Worm (Caenorhabditis elegans) whole organism, L1 larva: ENCODE results near the gene T24H10.4.

ENCODE experiments used
- C16A3.4 ChIP-seq: fragments of 150-350 bp; optimal IDR thresholded peaks from 2 replicates; lab custom pipeline; 2014; ENCODE audit warnings: missing biosample characterization, missing genetic modification characterization
- F16B12.6 ChIP-seq: fragments of 150-350 bp; optimal IDR thresholded peaks from 2 replicates; lab custom pipeline; 2014; ENCODE audit warnings: missing biosample characterization, missing genetic modification characterization
- Y116A8C.19 ChIP-seq: sonication (generic microtip); optimal IDR thresholded peaks from 2 replicates; lab custom pipeline; 2016; ENCODE audit warnings: missing compliant biosample characterization, missing genetic modification characterization, borderline replicate concordance
- aly-2 ChIP-seq: fragments of 150-350 bp; optimal IDR thresholded peaks from 2 replicates; lab custom pipeline; 2014; ENCODE audit warnings: missing biosample characterization, missing genetic modification characterization
- ama-1 ChIP-seq: fragments of 150-350 bp; optimal IDR thresholded peaks from 2 replicates; lab custom pipeline; 2014
- ceh-8 ChIP-seq: fragments of 200-800 bp; sonication (Bioruptor generic); optimal IDR thresholded peaks from 2 replicates; lab custom pipeline; 2018; ENCODE audit warnings: mild to moderate bottlenecking, missing genetic modification characterization, moderate library complexity, missing compliant biosample characterization
- ceh-82 ChIP-seq, 3 experiments: fragments of 150-350 bp in 1 of 3; sonication (generic microtip) in 2 of 3; optimal IDR thresholded peaks; 2 replicates each; lab custom pipeline; 2014 to 2017; ENCODE audit warnings: missing biosample characterization in 3 of 3, missing genetic modification characterization in 3 of 3
- ceh-88 ChIP-seq: fragments of 200-800 bp; sonication (Bioruptor generic); IDR thresholded peaks from 2 replicates; pipeline ENCODE4 v1.3.6; 2022; ENCODE audit warnings: missing genetic modification characterization, missing compliant biosample characterization
- efl-1 ChIP-seq, 4 experiments: fragments of 150-350 bp; optimal IDR thresholded peaks in 3 of 4; peaks in 1 of 4; 1 replicate in 1 of 4; 2 replicates in 3 of 4; lab custom pipeline; 2014; ENCODE audit warnings: missing biosample characterization in 2 of 4, missing genetic modification characterization in 2 of 4, missing genetic modification reagents in 2 of 4
- efl-3 ChIP-seq: fragments of 200-800 bp; sonication (Bioruptor generic); optimal IDR thresholded peaks from 2 replicates; lab custom pipeline; 2018; ENCODE audit warnings: mild to moderate bottlenecking, missing genetic modification characterization, missing compliant biosample characterization
- egl-27 ChIP-seq, 2 experiments: fragments of 150-350 bp in 1 of 2; sonication (generic microtip); optimal IDR thresholded peaks; 3 replicates each; lab custom pipeline; 2017 to 2018; ENCODE audit warnings: missing biosample characterization in 2 of 2, missing genetic modification characterization in 2 of 2, missing genetic modification reagents in 2 of 2
- elt-2 ChIP-seq: sonication (generic microtip); optimal IDR thresholded peaks from 2 replicates; lab custom pipeline; 2016; ENCODE audit warnings: missing genetic modification characterization, mild to moderate bottlenecking, inconsistent platforms, missing compliant biosample characterization, missing genetic modification reagents
- elt-3 ChIP-seq, 6 experiments: fragments of 150-350 bp in 1 of 6; sonication (generic microtip); optimal IDR thresholded peaks; 2 replicates each; lab custom pipeline; 2017 to 2018; ENCODE audit warnings: missing biosample characterization in 6 of 6, missing genetic modification characterization in 6 of 6, inconsistent platforms in 1 of 6
- ets-5 ChIP-seq: fragments of 200-800 bp; sonication (Bioruptor generic); IDR thresholded peaks from 2 replicates; pipeline ENCODE4 v1.3.6; 2022; ENCODE audit warnings: missing genetic modification characterization, missing compliant biosample characterization
- fkh-10 ChIP-seq: sonication (generic microtip); optimal IDR thresholded peaks from 2 replicates; lab custom pipeline; 2017; ENCODE audit warnings: missing biosample characterization, missing genetic modification reagents, missing genetic modification characterization
- fkh-4 ChIP-seq: sonication (generic microtip); optimal IDR thresholded peaks from 2 replicates; lab custom pipeline; 2016; ENCODE audit warnings: missing compliant biosample characterization, missing genetic modification characterization, borderline replicate concordance
- fos-1 ChIP-seq: fragments of 150-350 bp; optimal IDR thresholded peaks from 2 replicates; lab custom pipeline; 2014; ENCODE audit warnings: missing biosample characterization, missing genetic modification characterization
- grh-1 ChIP-seq: fragments of 200-800 bp; sonication (Bioruptor generic); IDR thresholded peaks from 2 replicates; pipeline ENCODE4 v1.3.6; 2022; ENCODE audit warnings: missing genetic modification reagents, missing genetic modification characterization, missing compliant biosample characterization
- lin-13 ChIP-seq: fragments of 150-350 bp; optimal IDR thresholded peaks from 2 replicates; lab custom pipeline; 2014; ENCODE audit warnings: missing biosample characterization, missing genetic modification reagents, missing genetic modification characterization
- lin-14 ChIP-seq: fragments of 200-800 bp; sonication (Bioruptor generic); optimal IDR thresholded peaks from 2 replicates; lab custom pipeline; 2018; ENCODE audit warnings: mild to moderate bottlenecking, missing genetic modification characterization, moderate library complexity, missing compliant biosample characterization
- lin-15B ChIP-seq: fragments of 150-350 bp; sonication (generic microtip); optimal IDR thresholded peaks from 3 replicates; lab custom pipeline; 2014; ENCODE audit warnings: missing biosample characterization, missing genetic modification characterization
- lin-35 ChIP-seq, 2 experiments: fragments of 150-350 bp; optimal IDR thresholded peaks; 2 replicates each; lab custom pipeline; 2014; ENCODE audit warnings: missing biosample characterization in 2 of 2, missing genetic modification characterization in 2 of 2, missing genetic modification reagents in 2 of 2
- lin-39 ChIP-seq: fragments of 150-350 bp; optimal IDR thresholded peaks from 2 replicates; lab custom pipeline; 2014; ENCODE audit warnings: missing biosample characterization, missing genetic modification reagents, missing genetic modification characterization
- lir-3 ChIP-seq: sonication (generic microtip); optimal IDR thresholded peaks from 2 replicates; lab custom pipeline; 2016; ENCODE audit warnings: mild to moderate bottlenecking, missing genetic modification characterization, moderate library complexity, missing compliant biosample characterization; ENCODE audit not compliant: poor library complexity
- lsy-2 ChIP-seq, 2 experiments: fragments of 150-350 bp; optimal IDR thresholded peaks; 2 replicates each; lab custom pipeline; 2014; ENCODE audit warnings: missing biosample characterization in 2 of 2, missing genetic modification characterization in 2 of 2
- mdl-1 ChIP-seq, 2 experiments: fragments of 150-350 bp; optimal IDR thresholded peaks; 2 replicates each; lab custom pipeline; 2014 to 2017; ENCODE audit warnings: missing biosample characterization in 2 of 2, missing genetic modification characterization in 2 of 2, inconsistent platforms in 1 of 2
- mef-2 ChIP-seq: fragments of 150-350 bp; optimal IDR thresholded peaks from 2 replicates; lab custom pipeline; 2014; ENCODE audit warnings: missing biosample characterization, missing genetic modification characterization
- mep-1 ChIP-seq: fragments of 150-350 bp; optimal IDR thresholded peaks from 2 replicates; lab custom pipeline; 2014; ENCODE audit warnings: missing biosample characterization, missing genetic modification characterization
- nhr-19 ChIP-seq: fragments of 200-800 bp; sonication (Bioruptor generic); conservative IDR thresholded peaks from 2 replicates; pipeline ENCODE4 v1.3.6; 2022; ENCODE audit warnings: missing genetic modification characterization, missing compliant biosample characterization
- nhr-20 ChIP-seq: sonication (generic microtip); optimal IDR thresholded peaks from 2 replicates; lab custom pipeline; 2016; ENCODE audit warnings: mild to moderate bottlenecking, missing genetic modification characterization, missing compliant biosample characterization
- nhr-28 ChIP-seq: fragments of 150-350 bp; optimal IDR thresholded peaks from 2 replicates; lab custom pipeline; 2014; ENCODE audit warnings: missing biosample characterization, missing genetic modification characterization
- nhr-77 ChIP-seq: fragments of 150-350 bp; optimal IDR thresholded peaks from 2 replicates; lab custom pipeline; 2014; ENCODE audit warnings: missing biosample characterization, missing genetic modification characterization
- nhr-85 ChIP-seq: sonication (generic microtip); peaks from one replicate; lab custom pipeline; 2016; ENCODE audit warnings: missing genetic modification characterization, inconsistent platforms, missing compliant biosample characterization
- nhr-90 ChIP-seq: sonication (generic microtip); optimal IDR thresholded peaks from 2 replicates; lab custom pipeline; 2016; ENCODE audit warnings: mild to moderate bottlenecking, missing genetic modification characterization, missing compliant biosample characterization; ENCODE audit not compliant: poor library complexity
- skn-1 ChIP-seq: fragments of 150-350 bp; optimal IDR thresholded peaks from 2 replicates; lab custom pipeline; 2014; ENCODE audit warnings: missing biosample characterization, missing genetic modification characterization
- snu-23 ChIP-seq: sonication (generic microtip); optimal IDR thresholded peaks from 2 replicates; lab custom pipeline; 2016; ENCODE audit warnings: missing genetic modification characterization, missing compliant biosample characterization
- sup-37 ChIP-seq: fragments of 200-800 bp; sonication (Bioruptor generic); optimal IDR thresholded peaks from 2 replicates; lab custom pipeline; 2018; ENCODE audit warnings: mild to moderate bottlenecking, missing genetic modification characterization, missing compliant biosample characterization
- unc-130 ChIP-seq: fragments of 150-350 bp; optimal IDR thresholded peaks from 2 replicates; lab custom pipeline; 2017; ENCODE audit warnings: missing biosample characterization, missing genetic modification characterization, inconsistent platforms
- unc-30 ChIP-seq: sonication (generic microtip); optimal IDR thresholded peaks from 2 replicates; lab custom pipeline; 2017; ENCODE audit warnings: missing biosample characterization, missing genetic modification characterization
- unc-62 ChIP-seq: fragments of 150-350 bp; optimal IDR thresholded peaks from 2 replicates; lab custom pipeline; 2014; ENCODE audit warnings: missing biosample characterization, missing genetic modification reagents, missing genetic modification characterization
- unc-86 ChIP-seq: sonication (generic microtip); optimal IDR thresholded peaks from 2 replicates; lab custom pipeline; 2016; ENCODE audit warnings: missing genetic modification characterization, missing compliant biosample characterization
- vab-15 ChIP-seq: sonication (generic microtip); optimal IDR thresholded peaks from 2 replicates; lab custom pipeline; 2017; ENCODE audit warnings: missing genotype, mild to moderate bottlenecking, missing genetic modification characterization, missing compliant biosample characterization
- zip-4 ChIP-seq: fragments of 200-800 bp; sonication (Bioruptor generic); optimal IDR thresholded peaks from 2 replicates; lab custom pipeline; 2018; ENCODE audit warnings: mild to moderate bottlenecking, missing genetic modification characterization, moderate library complexity, missing compliant biosample characterization
- ztf-11 ChIP-seq, 2 experiments: sonication (generic microtip); optimal IDR thresholded peaks; 2 replicates each; lab custom pipeline; 2016 to 2017; ENCODE audit warnings: missing genetic modification characterization in 2 of 2, missing biosample characterization in 1 of 2, missing compliant biosample characterization in 1 of 2

T24H10.4 gene

DNA sequence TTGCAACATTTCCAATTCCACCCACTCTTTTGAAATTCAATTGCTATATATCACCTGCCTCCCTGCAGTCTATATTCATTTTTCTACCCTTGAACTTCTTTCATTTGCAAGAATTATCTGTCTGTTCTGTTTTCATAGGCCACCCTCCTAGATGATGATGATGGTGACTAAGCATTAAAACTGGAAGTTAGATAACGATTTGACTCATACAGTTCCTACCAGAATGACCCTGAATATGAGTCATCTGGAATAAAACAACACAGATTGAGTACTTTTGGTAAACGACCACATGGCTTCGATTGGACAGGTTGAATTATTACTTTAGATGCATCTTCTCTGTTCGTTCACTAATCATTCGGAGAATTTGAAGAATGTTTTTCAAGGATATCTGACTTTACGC is 15.0 kb downstream of the T24H10.4 start:
- peak; percentile 69 for TF ChIP-seq nhr-85
- no peak for TF ChIP-seq efl-3

DNA sequence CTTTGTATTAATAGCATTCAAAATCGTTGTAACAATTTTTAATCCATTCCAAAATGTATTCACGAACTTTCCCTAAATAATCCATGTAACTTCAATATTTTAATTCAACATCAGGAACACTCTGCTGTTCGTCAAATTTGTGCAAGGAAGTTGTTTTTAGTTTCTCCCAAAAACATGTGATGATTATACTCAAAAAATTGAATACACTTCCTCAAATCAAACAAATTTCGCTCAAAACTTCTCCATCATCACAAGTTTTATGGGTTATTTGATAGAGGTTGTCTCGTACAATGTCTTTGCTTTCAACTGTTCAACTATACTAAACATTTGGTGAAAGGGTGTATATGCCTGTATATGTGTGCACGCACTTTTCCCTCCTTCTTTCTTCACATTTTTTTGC is 15.7 kb downstream of the T24H10.4 start:
- TF ChIP-seq zip-4 (GFP tag; lab: Kevin White, UChicago), result no peak
- no peak for TF ChIP-seq egl-27 (tag; optimal IDR thresholded peaks at IDR 0.05; lab: Kevin White, UChicago)

DNA sequence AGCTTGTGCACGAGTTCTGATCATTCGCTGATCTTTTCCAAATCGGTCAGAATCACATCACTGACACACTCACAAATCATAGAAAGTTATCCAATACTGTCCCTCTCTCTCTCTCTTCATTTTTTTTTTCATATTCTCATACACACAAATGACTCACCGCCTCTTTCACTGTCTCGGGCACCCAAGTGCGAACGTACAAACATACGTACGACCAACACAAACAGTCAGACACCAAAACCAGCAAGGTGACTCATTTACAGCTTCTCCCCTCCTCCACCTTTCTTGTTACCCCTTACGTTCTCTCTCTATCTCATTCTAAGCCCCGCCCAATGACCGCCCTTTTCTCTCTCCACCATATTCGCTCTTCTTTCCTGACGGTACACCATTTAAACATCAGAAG is 17.6 kb downstream of the T24H10.4 start:
- TF ChIP-seq nhr-28, result no peak
- no peak for TF ChIP-seq Y116A8C.19 (tag; lab: Kevin White, UChicago)
- TF ChIP-seq lir-3 (tag; lab: Kevin White, UChicago), result no peak
- TF ChIP-seq unc-62 (GFP tag; lab: Kevin White, UChicago), result no peak
- TF ChIP-seq nhr-77 (tag; lab: Kevin White, UChicago), result no peak
- TF ChIP-seq fos-1, result no peak
- no peak for TF ChIP-seq lin-13 (GFP tag; lab: Kevin White, UChicago)
- TF ChIP-seq unc-130, result no peak
- TF ChIP-seq ceh-8 (GFP tag; lab: Kevin White, UChicago), result no peak
- TF ChIP-seq unc-30 (tag; lab: Kevin White, UChicago), result no peak
- no peak for TF ChIP-seq mef-2 (tag; lab: Kevin White, UChicago)
- TF ChIP-seq nhr-19 (GFP tag; lab: Robert Waterston, UW), result no peak
- no peak for TF ChIP-seq aly-2 (tag; lab: Kevin White, UChicago)
- TF ChIP-seq ets-5, result no peak
- no peak for TF ChIP-seq lin-35 (GFP tag; optimal IDR thresholded peaks at IDR 0.05; lab: Kevin White, UChicago)
- no peak for TF ChIP-seq ceh-88 (GFP tag; lab: Robert Waterston, UW)
- TF ChIP-seq F16B12.6, result no peak
- TF ChIP-seq fkh-4 (tag; lab: Kevin White, UChicago), result no peak
- no peak for TF ChIP-seq lin-39 (tag; lab: Kevin White, UChicago)
- TF ChIP-seq unc-86 (tag; lab: Kevin White, UChicago), result no peak
- TF ChIP-seq, all 84 proteins: peak for 0

DNA sequence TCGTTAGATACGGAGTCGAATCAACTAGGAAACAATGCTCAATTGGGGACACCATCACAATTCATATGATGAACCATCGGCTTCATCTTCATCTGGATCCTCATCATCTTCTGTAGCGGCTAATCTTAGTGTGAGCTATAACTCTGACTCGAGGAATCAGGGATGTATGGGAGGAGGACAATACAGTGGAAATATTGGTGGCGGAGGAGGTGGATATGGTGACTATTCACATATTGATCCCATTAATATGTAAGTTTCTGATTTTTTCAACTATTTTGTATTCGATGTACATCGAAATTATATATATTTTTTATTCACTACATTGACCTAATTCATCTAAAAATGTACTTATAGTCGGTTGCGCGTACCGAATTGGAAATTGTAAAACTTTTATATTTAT is 18.0 kb downstream of the T24H10.4 start:
- TF ChIP-seq vab-15 (tag; lab: Kevin White, UChicago) (no peak), ama-1 (no peak), lin-13 (GFP tag; lab: Kevin White, UChicago) (no peak), lin-39 (tag; lab: Kevin White, UChicago) (no peak), efl-1 (optimal IDR thresholded peaks at IDR 0.05; lab: Kevin White, UChicago) (no peak), efl-1 (GFP tag; optimal IDR thresholded peaks at IDR 0.05 in 1 of 2; lab: Kevin White, UChicago) (peak in 1 of 2 experiments; percentile 20)

DNA sequence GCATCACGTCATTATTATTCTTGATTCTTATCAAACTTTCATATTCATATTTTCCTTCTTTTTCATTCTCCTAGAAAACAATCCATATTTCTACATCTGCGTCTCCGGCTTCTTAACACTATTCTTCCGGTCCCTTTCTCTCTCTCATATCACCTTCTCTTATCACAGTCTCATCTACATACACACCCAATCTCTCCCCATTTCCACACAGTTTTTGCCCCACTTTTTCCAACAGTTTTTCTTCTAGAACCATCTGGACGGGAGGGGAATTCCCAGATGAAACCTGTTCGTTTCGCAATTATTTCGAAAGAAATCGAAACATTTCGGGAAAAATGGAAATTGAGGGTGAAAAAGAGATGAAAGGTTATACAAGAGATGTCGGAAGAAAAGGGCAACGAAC is 18.8 kb downstream of the T24H10.4 start:
- TF ChIP-seq fkh-10 (GFP tag; lab: Kevin White, UChicago), result no peak
- peak in 1 of 2 experiments; percentile 25 for TF ChIP-seq efl-1 (optimal IDR thresholded peaks at IDR 0.05; lab: Kevin White, UChicago)
- peak in 1 of 2 experiments; percentile 0 for TF ChIP-seq efl-1 (GFP tag; optimal IDR thresholded peaks at IDR 0.05 in 1 of 2; lab: Kevin White, UChicago)
- peak; percentile 68 for TF ChIP-seq mep-1
- TF ChIP-seq snu-23, result peak; percentile 19
- TF ChIP-seq ceh-8 (GFP tag; lab: Kevin White, UChicago), result no peak
- TF ChIP-seq elt-2 (tag; lab: Kevin White, UChicago), result peak; percentile 79
- no peak for TF ChIP-seq zip-4 (GFP tag; lab: Kevin White, UChicago)
- peak; percentile 80 for TF ChIP-seq skn-1
- TF ChIP-seq nhr-20 (tag; lab: Kevin White, UChicago), result peak; percentile 39
- TF ChIP-seq nhr-90 (tag; lab: Kevin White, UChicago), result peak; percentile 7
- TF ChIP-seq F16B12.6, result no peak
- peak in 1 of 2 experiments; percentile 36 for TF ChIP-seq lsy-2 (tag; optimal IDR thresholded peaks at IDR 0.05; lab: Kevin White, UChicago)
- TF ChIP-seq C16A3.4 (tag; lab: Kevin White, UChicago), result peak; percentile 5
- peak; percentile 27 for TF ChIP-seq nhr-77 (tag; lab: Kevin White, UChicago)
- TF ChIP-seq elt-3 (tag; optimal IDR thresholded peaks at IDR 0.05; lab: Kevin White, UChicago), result peak in 4 of 6 experiments; percentile 15 to 93 (median 91)
- TF ChIP-seq mdl-1 (tag; optimal IDR thresholded peaks at IDR 0.05; lab: Kevin White, UChicago), result peak in 1 of 2 experiments; percentile 2
- peak in 1 of 3 experiments; percentile 22 for TF ChIP-seq ceh-82 (tag; optimal IDR thresholded peaks at IDR 0.05; lab: Kevin White, UChicago)
- TF ChIP-seq lin-35 (GFP tag; optimal IDR thresholded peaks at IDR 0.05; lab: Kevin White, UChicago), result peak in 1 of 2 experiments; percentile 57
- TF ChIP-seq grh-1 (GFP tag; lab: Robert Waterston, UW), result peak; percentile 50
- no peak for TF ChIP-seq ztf-11 (tag; optimal IDR thresholded peaks at IDR 0.05; lab: Kevin White, UChicago)
- TF ChIP-seq sup-37 (GFP tag; lab: Kevin White, UChicago), result no peak
- peak; percentile 48 for TF ChIP-seq lin-14 (GFP tag; lab: Kevin White, UChicago)
- peak; percentile 75 for TF ChIP-seq nhr-85
- TF ChIP-seq lin-15B, result no peak
